Worm (Caenorhabditis elegans) whole organism, L4/young adult: ENCODE data around the gene irg-7.

Source experiments
- W03F9.2 ChIP-seq: fragments of 150-350 bp; optimal IDR thresholded peaks from 2 replicates; lab custom pipeline; 2014; ENCODE audit warnings: missing biosample characterization, missing genetic modification characterization
- dao-5 ChIP-seq: sonication (generic microtip); optimal IDR thresholded peaks from 2 replicates; lab custom pipeline; 2016; ENCODE audit warnings: missing genotype, missing genetic modification characterization, moderate library complexity, missing compliant biosample characterization
- him-1 ChIP-seq: sonication (generic microtip); optimal IDR thresholded peaks from 2 replicates; lab custom pipeline; 2016; ENCODE audit warnings: missing genotype, missing genetic modification reagents, missing genetic modification characterization, missing compliant biosample characterization

- TF ChIP-seq him-1 (tag; lab: Kevin White, UChicago) (no peak), W03F9.2 (no peak), dao-5 (tag; lab: Kevin White, UChicago) (no peak)
Measured at ce11 chrX:3290147-3290546, 46.7 kb upstream of the irg-7 start.
